Worm (Caenorhabditis elegans) whole organism, midembryonic: ENCODE measurements around the gene C39B10.1.

Experiments
- klf-2 ChIP-seq: fragments of 200-800 bp; sonication (Bioruptor generic); conservative IDR thresholded peaks from 2 replicates; pipeline ENCODE4 v1.3.6; 2022; ENCODE audit warnings: missing genetic modification reagents, missing genetic modification characterization, missing compliant biosample characterization
- ztf-23 ChIP-seq: fragments of 200-800 bp; sonication (Bioruptor generic); IDR thresholded peaks from 2 replicates; pipeline ENCODE4 v1.3.6; 2022; ENCODE audit warnings: missing genetic modification reagents, missing genetic modification characterization, missing compliant biosample characterization
- ztf-29 ChIP-seq: fragments of 200-800 bp; sonication (Bioruptor generic); IDR thresholded peaks from 2 replicates; pipeline ENCODE4 v1.3.6; 2022; ENCODE audit warnings: missing genetic modification reagents, missing genetic modification characterization, missing compliant biosample characterization

DNA sequence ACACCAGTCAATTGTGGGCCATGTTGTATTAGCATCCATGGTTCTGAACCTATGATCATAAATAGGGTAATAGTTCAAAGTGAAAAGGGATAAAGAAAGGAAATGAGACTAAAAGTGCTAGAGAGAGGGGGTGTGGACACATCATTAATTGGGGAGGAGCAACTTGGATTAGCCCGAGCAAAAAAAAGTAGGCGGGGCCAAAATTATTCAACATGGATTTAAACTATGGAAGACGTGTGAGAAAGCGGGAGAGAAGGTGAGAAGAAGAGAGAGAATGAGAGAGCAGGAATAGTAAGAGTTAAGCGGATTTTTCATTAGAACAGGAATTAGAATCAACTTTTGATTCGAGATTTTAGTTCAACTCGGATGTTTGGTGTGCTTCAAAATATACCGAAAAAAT, at the start of gene C39B10.1:
- no peak for TF ChIP-seq ztf-23 (GFP tag; lab: Robert Waterston, UW)
- no peak for TF ChIP-seq klf-2 (GFP tag; lab: Robert Waterston, UW)
- TF ChIP-seq ztf-29 (GFP tag; lab: Robert Waterston, UW): no peak
